Worm (Caenorhabditis elegans) whole organism, mixed stage, embryonic: Measurements from ENCODE around the gene Y5F2A.4.
A peak's percentile ranks its signal among the peaks of the same experiment; 100 is the strongest.

ENCODE experiments used
- M03D4.4 ChIP-seq: sonication (generic microtip); optimal IDR thresholded peaks from 2 replicates; lab custom pipeline; 2017; ENCODE audit warnings: mild to moderate bottlenecking, missing genetic modification characterization, missing compliant biosample characterization
- bed-3 ChIP-seq: fragments of 200-800 bp; sonication (Bioruptor generic); optimal IDR thresholded peaks from 3 replicates; lab custom pipeline; 2018; ENCODE audit warnings: mild to moderate bottlenecking, missing genetic modification characterization, moderate library complexity, missing compliant biosample characterization
- blmp-1 ChIP-seq: fragments of 150-350 bp; optimal IDR thresholded peaks from 2 replicates; lab custom pipeline; 2014; ENCODE audit warnings: missing biosample characterization, missing genetic modification characterization
- ceh-39 ChIP-seq: fragments of 150-350 bp; optimal IDR thresholded peaks from 2 replicates; lab custom pipeline; 2014; ENCODE audit warnings: missing biosample characterization, missing genetic modification characterization
- ceh-43 ChIP-seq: fragments of 200-800 bp; sonication (Bioruptor generic); optimal IDR thresholded peaks from 2 replicates; lab custom pipeline; 2018; ENCODE audit warnings: mild to moderate bottlenecking, missing genetic modification characterization, moderate library complexity, missing compliant biosample characterization
- ceh-83 ChIP-seq: fragments of 200-800 bp; sonication (Bioruptor generic); optimal IDR thresholded peaks from 2 replicates; lab custom pipeline; 2018; ENCODE audit warnings: mild to moderate bottlenecking, missing genetic modification characterization, missing compliant biosample characterization
- ces-1 ChIP-seq: fragments of 150-350 bp; optimal IDR thresholded peaks from 2 replicates; lab custom pipeline; 2014; ENCODE audit warnings: missing biosample characterization, missing genetic modification reagents, missing genetic modification characterization
- cnd-1 ChIP-seq: fragments of 200-800 bp; sonication (Bioruptor generic); optimal IDR thresholded peaks from 2 replicates; lab custom pipeline; 2018; ENCODE audit warnings: mild to moderate bottlenecking, missing genetic modification characterization, missing compliant biosample characterization
- drap-1 ChIP-seq: fragments of 200-800 bp; sonication (Bioruptor generic); optimal IDR thresholded peaks from 3 replicates; lab custom pipeline; 2018; ENCODE audit warnings: mild to moderate bottlenecking, missing genetic modification characterization, missing compliant biosample characterization
- elt-1 ChIP-seq: sonication (generic microtip); optimal IDR thresholded peaks from 2 replicates; lab custom pipeline; 2017; ENCODE audit warnings: missing genetic modification characterization, mild to moderate bottlenecking, missing compliant biosample characterization, antibody characterized with exemption, moderate library complexity, borderline replicate concordance; ENCODE audit not compliant: insufficient read depth
- elt-3 ChIP-seq: fragments of 150-350 bp; optimal IDR thresholded peaks from 2 replicates; lab custom pipeline; 2014; ENCODE audit warnings: missing biosample characterization, missing genetic modification characterization
- flh-1 ChIP-seq: fragments of 200-800 bp; sonication (Bioruptor generic); optimal IDR thresholded peaks from 2 replicates; lab custom pipeline; 2018; ENCODE audit warnings: mild to moderate bottlenecking, missing genetic modification characterization, moderate library complexity, missing compliant biosample characterization
- ham-2 ChIP-seq: fragments of 200-800 bp; sonication (Bioruptor generic); optimal IDR thresholded peaks from 2 replicates; lab custom pipeline; 2018; ENCODE audit warnings: mild to moderate bottlenecking, missing genetic modification characterization, missing compliant biosample characterization
- hlh-1 ChIP-seq: fragments of 150-350 bp; optimal IDR thresholded peaks from 2 replicates; lab custom pipeline; 2014; ENCODE audit warnings: missing biosample characterization, missing genetic modification reagents, missing genetic modification characterization
- lin-13 ChIP-seq: fragments of 150-350 bp; optimal IDR thresholded peaks from 2 replicates; lab custom pipeline; 2014; ENCODE audit warnings: missing biosample characterization, missing genetic modification characterization
- lin-32 ChIP-seq: fragments of 200-800 bp; sonication (Bioruptor generic); optimal IDR thresholded peaks from 2 replicates; lab custom pipeline; 2018; ENCODE audit warnings: mild to moderate bottlenecking, missing genetic modification characterization, missing compliant biosample characterization
- lsy-2 ChIP-seq: fragments of 150-350 bp; optimal IDR thresholded peaks from 2 replicates; lab custom pipeline; 2014; ENCODE audit warnings: missing biosample characterization, missing genetic modification characterization
- mab-5 ChIP-seq: fragments of 150-350 bp; optimal IDR thresholded peaks from 2 replicates; lab custom pipeline; 2014; ENCODE audit warnings: missing biosample characterization, missing genetic modification characterization
- mep-1 ChIP-seq: fragments of 150-350 bp; optimal IDR thresholded peaks from 2 replicates; lab custom pipeline; 2017; ENCODE audit warnings: missing biosample characterization, missing genetic modification reagents, missing genetic modification characterization, inconsistent platforms
- mls-2 ChIP-seq: sonication (generic microtip); optimal IDR thresholded peaks from 2 replicates; lab custom pipeline; 2016; ENCODE audit warnings: mild to moderate bottlenecking, missing genetic modification characterization, moderate library complexity, missing compliant biosample characterization
- nhr-12 ChIP-seq: fragments of 150-350 bp; optimal IDR thresholded peaks from 2 replicates; lab custom pipeline; 2014; ENCODE audit warnings: missing biosample characterization, missing genetic modification characterization
- nhr-2 ChIP-seq: fragments of 150-350 bp; optimal IDR thresholded peaks from 2 replicates; lab custom pipeline; 2014; ENCODE audit warnings: missing biosample characterization, missing genetic modification characterization
- nhr-237 ChIP-seq: fragments of 150-350 bp; optimal IDR thresholded peaks from 2 replicates; lab custom pipeline; 2014; ENCODE audit warnings: missing biosample characterization, missing genetic modification characterization
- nhr-28 ChIP-seq: fragments of 150-350 bp; optimal IDR thresholded peaks from 2 replicates; lab custom pipeline; 2014; ENCODE audit warnings: missing biosample characterization, missing genetic modification characterization
- nhr-76 ChIP-seq: sonication (generic microtip); optimal IDR thresholded peaks from 2 replicates; lab custom pipeline; 2017; ENCODE audit warnings: missing biosample characterization, missing genetic modification characterization
- pha-4 ChIP-seq: fragments of 150-350 bp; optimal IDR thresholded peaks from 2 replicates; lab custom pipeline; 2018; ENCODE audit warnings: missing biosample characterization, missing genetic modification reagents, missing genetic modification characterization
- sem-2 ChIP-seq: fragments of 200-800 bp; sonication (Bioruptor generic); optimal IDR thresholded peaks from 2 replicates; lab custom pipeline; 2018; ENCODE audit warnings: mild to moderate bottlenecking, missing genetic modification characterization, missing compliant biosample characterization
- snpc-4 ChIP-seq: fragments of 150-350 bp; optimal IDR thresholded peaks from 2 replicates; lab custom pipeline; 2014; ENCODE audit warnings: missing biosample characterization, missing genetic modification characterization
- sptf-1 ChIP-seq: sonication (generic microtip); optimal IDR thresholded peaks from 2 replicates; lab custom pipeline; 2017; ENCODE audit warnings: mild to moderate bottlenecking, missing genetic modification characterization, moderate library complexity, missing compliant biosample characterization
- tbx-8 ChIP-seq: fragments of 200-800 bp; sonication (Bioruptor generic); optimal IDR thresholded peaks from 2 replicates; lab custom pipeline; 2018; ENCODE audit warnings: mild to moderate bottlenecking, missing genetic modification characterization, moderate library complexity, missing compliant biosample characterization
- unc-120 ChIP-seq: sonication (generic microtip); optimal IDR thresholded peaks from 2 replicates; lab custom pipeline; 2017; ENCODE audit warnings: missing genetic modification characterization, missing compliant biosample characterization; ENCODE audit not compliant: poor library complexity, severe bottlenecking
- unc-39 ChIP-seq: fragments of 150-350 bp; optimal IDR thresholded peaks from 2 replicates; lab custom pipeline; 2014; ENCODE audit warnings: missing biosample characterization, missing genetic modification characterization
- unc-62 ChIP-seq: fragments of 150-350 bp; optimal IDR thresholded peaks from 2 replicates; lab custom pipeline; 2014; ENCODE audit warnings: missing biosample characterization, missing genetic modification reagents, missing genetic modification characterization
- zip-8 ChIP-seq: fragments of 150-350 bp; optimal IDR thresholded peaks from 2 replicates; lab custom pipeline; 2014; ENCODE audit warnings: missing biosample characterization, missing genetic modification characterization
- ztf-11 ChIP-seq: fragments of 150-350 bp; optimal IDR thresholded peaks from 2 replicates; lab custom pipeline; 2014; ENCODE audit warnings: missing biosample characterization, missing genetic modification characterization

Gene Y5F2A.4

DNA sequence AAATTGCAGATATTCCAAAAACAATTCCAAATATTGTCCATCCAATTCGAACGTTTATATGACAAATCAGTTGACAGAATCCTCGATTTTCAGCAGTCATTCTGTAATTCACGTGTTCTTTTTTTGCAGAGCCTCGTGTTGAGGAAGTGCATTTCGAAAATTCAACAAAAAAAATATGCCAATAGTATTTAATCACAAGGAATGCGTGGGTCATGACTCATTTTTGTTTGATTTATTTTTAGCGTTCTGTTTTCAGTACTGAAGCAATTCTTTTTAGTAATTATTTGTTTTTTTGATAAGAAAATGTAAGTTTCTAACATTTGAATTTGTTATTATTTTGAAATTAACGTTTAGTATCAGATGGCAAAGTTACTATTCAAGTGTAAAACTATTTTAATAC lies 47.5 kb downstream of the Y5F2A.4 start, which contains the start of gene hrg-4:
Gene hrg-4 (minus strand): TSS at position 101 of the 400 bp plus-strand sequence.
- TF ChIP-seq unc-120 (tag; lab: Kevin White, UChicago) (no peak), tbx-8 (no peak), ceh-43 (GFP tag; lab: Kevin White, UChicago) (no peak), lsy-2 (tag; lab: Kevin White, UChicago) (no peak), blmp-1 (no peak), lin-32 (GFP tag; lab: Kevin White, UChicago) (no peak), zip-8 (no peak)

DNA sequence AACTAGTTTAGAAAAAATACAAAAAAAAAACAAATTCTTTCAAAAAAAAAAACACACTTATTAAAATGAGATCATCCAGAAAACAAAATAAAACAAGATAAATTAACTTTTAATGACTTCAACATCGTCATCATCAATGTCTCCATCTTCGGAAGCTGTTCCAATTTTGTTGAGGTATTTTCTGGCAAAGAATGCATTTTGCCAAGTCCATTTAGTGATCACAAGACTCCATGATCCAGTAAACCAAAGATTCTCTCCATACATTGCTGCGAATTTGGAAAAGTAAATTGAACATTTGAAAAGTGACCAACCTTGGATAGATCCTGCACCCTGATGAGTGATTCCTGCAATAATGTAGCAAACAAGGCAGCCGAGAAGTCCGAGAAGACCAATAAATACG lies 48.3 kb downstream of the Y5F2A.4 start:
- TF ChIP-seq drap-1 (GFP tag; lab: Kevin White, UChicago) (no peak), lsy-2 (tag; lab: Kevin White, UChicago) (no peak), elt-1 (tag; lab: Kevin White, UChicago) (no peak), blmp-1 (no peak), mls-2 (tag; lab: Kevin White, UChicago) (no peak), tbx-8 (no peak), zip-8 (no peak), nhr-12 (tag; lab: Kevin White, UChicago) (no peak), ceh-83 (GFP tag; lab: Kevin White, UChicago) (no peak), sem-2 (GFP tag; lab: Kevin White, UChicago) (no peak), snpc-4 (tag; lab: Kevin White, UChicago) (no peak), unc-39 (tag; lab: Kevin White, UChicago) (no peak), elt-3 (no peak), cnd-1 (tag; lab: Kevin White, UChicago) (no peak)

DNA sequence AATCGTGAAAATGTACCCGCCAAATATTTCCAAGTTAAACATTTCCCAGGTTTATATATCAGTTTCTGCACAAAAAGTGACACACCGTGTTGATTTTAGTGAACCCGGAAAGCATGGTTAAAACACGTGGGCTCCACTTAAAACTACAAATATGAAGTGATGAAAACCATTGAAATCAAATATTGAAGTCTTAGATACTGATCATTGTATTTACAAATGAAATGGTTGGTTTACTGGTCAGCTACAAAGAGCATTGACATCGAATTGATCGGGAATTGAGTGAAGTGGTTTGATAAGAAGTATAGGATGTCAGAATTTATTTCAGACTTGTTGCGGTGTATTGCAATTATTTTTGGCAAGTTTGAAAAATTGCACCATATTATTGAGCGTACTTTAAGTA lies 49.0 kb downstream of the Y5F2A.4 start, which contains the start of gene hrg-5:
Gene hrg-5 (minus strand): TSS at position 17 of the 400 bp plus-strand sequence.
- TF ChIP-seq ham-2 (GFP tag; lab: Kevin White, UChicago) = no peak

DNA sequence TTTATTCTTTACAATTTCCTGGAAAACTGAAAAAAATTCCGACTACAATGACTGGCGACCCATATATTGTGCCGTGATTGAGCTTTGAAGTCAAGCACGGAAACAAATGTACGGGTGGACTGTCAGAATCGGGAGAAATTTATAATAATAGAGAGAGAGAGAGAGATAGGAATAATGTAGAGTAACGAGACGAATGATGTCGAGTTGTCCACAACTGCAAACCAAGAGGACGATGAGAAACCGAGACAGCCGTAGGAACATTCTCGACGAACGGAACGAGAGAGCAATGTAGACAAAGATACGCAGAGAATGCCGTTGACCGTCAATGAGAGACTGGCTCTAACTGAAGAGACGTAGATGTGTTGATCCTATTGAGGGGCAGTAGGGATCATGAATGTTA lies 50.8 kb downstream of the Y5F2A.4 start:
- TF ChIP-seq flh-1 (GFP tag; lab: Kevin White, UChicago) = no peak
- no peak for TF ChIP-seq ceh-83 (GFP tag; lab: Kevin White, UChicago)
- TF ChIP-seq mls-2 (tag; lab: Kevin White, UChicago) = peak; percentile 84
- TF ChIP-seq nhr-2 = no peak
- no peak for TF ChIP-seq nhr-237
- no peak for TF ChIP-seq nhr-28 (tag; lab: Kevin White, UChicago)
- TF ChIP-seq snpc-4 (tag; lab: Kevin White, UChicago) = no peak
- no peak for TF ChIP-seq unc-39 (tag; lab: Kevin White, UChicago)
- TF ChIP-seq nhr-76 (tag; lab: Kevin White, UChicago) = no peak
- TF ChIP-seq lin-32 (GFP tag; lab: Kevin White, UChicago) = peak; percentile 5
- no peak for TF ChIP-seq ham-2 (GFP tag; lab: Kevin White, UChicago)
- peak; percentile 90 for TF ChIP-seq lin-13
- no peak for TF ChIP-seq zip-8
- peak; percentile 38 for TF ChIP-seq elt-3
- peak; percentile 98 for TF ChIP-seq unc-62 (GFP tag; lab: Kevin White, UChicago)
- TF ChIP-seq ztf-11 (tag; lab: Kevin White, UChicago) = no peak
- TF ChIP-seq pha-4 (tag; lab: Kevin White, UChicago) = peak; percentile 97
- TF ChIP-seq tbx-8 = no peak
- TF ChIP-seq sptf-1 (tag; lab: Kevin White, UChicago) = no peak
- peak; percentile 42 for TF ChIP-seq unc-120 (tag; lab: Kevin White, UChicago)
- TF ChIP-seq M03D4.4 (tag; lab: Kevin White, UChicago) = peak; percentile 23
- peak; percentile 72 for TF ChIP-seq elt-1 (tag; lab: Kevin White, UChicago)
- TF ChIP-seq sem-2 (GFP tag; lab: Kevin White, UChicago) = no peak
- TF ChIP-seq lsy-2 (tag; lab: Kevin White, UChicago) = peak; percentile 71
- no peak for TF ChIP-seq blmp-1
- TF ChIP-seq ces-1 (GFP tag; lab: Kevin White, UChicago) = peak; percentile 72
- peak; percentile 35 for TF ChIP-seq cnd-1 (tag; lab: Kevin White, UChicago)
- TF ChIP-seq ceh-43 (GFP tag; lab: Kevin White, UChicago) = no peak
- no peak for TF ChIP-seq mab-5 (tag; lab: Kevin White, UChicago)
- TF ChIP-seq ceh-39 = peak; percentile 69
- peak; percentile 6 for TF ChIP-seq hlh-1 (tag; lab: Kevin White, UChicago)
- TF ChIP-seq nhr-12 (tag; lab: Kevin White, UChicago) = no peak
- no peak for TF ChIP-seq bed-3 (GFP tag; lab: Kevin White, UChicago)
- TF ChIP-seq drap-1 (GFP tag; lab: Kevin White, UChicago) = peak; percentile 1
- peak; percentile 80 for TF ChIP-seq mep-1
